Worm (Caenorhabditis elegans) whole organism, L4/young adult: ENCODE results near the gene R09E10.13.

Experiments
- W03F9.2 ChIP-seq: fragments of 150-350 bp; optimal IDR thresholded peaks from 2 replicates; lab custom pipeline; 2014; ENCODE audit warnings: missing biosample characterization, missing genetic modification characterization
- him-1 ChIP-seq: sonication (generic microtip); optimal IDR thresholded peaks from 2 replicates; lab custom pipeline; 2016; ENCODE audit warnings: missing genotype, missing genetic modification reagents, missing genetic modification characterization, missing compliant biosample characterization

DNA sequence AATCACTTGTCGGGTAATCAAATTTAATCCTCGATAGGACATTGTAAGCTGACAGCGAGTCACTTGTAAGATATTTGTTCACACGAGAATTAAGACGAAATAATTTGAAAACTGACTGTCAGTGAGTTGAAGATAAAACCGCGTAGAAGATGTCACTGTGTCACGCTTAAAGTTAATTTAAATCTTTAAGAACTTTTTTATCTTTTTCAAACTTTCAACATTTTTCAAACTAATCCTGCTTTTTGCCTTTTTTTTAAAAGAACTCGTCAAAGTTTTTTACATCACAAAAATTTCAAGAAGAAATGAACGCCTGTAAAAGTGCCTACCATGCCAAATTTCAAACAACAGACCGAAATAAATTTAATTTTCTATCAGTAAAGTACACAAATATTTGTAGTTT is 18.6 kb upstream of the R09E10.13 start, which contains the start of gene acs-18:
- TF ChIP-seq W03F9.2 (tag; lab: Kevin White, UChicago) (no peak), him-1 (tag; lab: Kevin White, UChicago) (no peak)
